Worm (Caenorhabditis elegans): ENCODE measurements around the gene unc-70.

unc-70 gene

ce11 chrV:6878559-6878958, 2.6 kb upstream of the unc-70 start:
- TF ChIP-seq xbp-1 (tag; optimal IDR thresholded peaks at IDR 0.05), result no peak
- TF ChIP-seq mef-2 (tag; optimal IDR thresholded peaks at IDR 0.05), result no peak
- TF ChIP-seq nhr-19 (GFP tag; conservative IDR thresholded peaks at IDR 0.05), result no peak
- TF ChIP-seq ceh-63 (GFP tag; optimal IDR thresholded peaks at IDR 0.05), result no peak
- no peak for TF ChIP-seq ztf-11 (tag; optimal IDR thresholded peaks at IDR 0.05)
- TF ChIP-seq ama-1 (optimal IDR thresholded peaks at IDR 0.05), result no peak
- TF ChIP-seq zip-4 (GFP tag; optimal IDR thresholded peaks at IDR 0.05), result no peak

DNA sequence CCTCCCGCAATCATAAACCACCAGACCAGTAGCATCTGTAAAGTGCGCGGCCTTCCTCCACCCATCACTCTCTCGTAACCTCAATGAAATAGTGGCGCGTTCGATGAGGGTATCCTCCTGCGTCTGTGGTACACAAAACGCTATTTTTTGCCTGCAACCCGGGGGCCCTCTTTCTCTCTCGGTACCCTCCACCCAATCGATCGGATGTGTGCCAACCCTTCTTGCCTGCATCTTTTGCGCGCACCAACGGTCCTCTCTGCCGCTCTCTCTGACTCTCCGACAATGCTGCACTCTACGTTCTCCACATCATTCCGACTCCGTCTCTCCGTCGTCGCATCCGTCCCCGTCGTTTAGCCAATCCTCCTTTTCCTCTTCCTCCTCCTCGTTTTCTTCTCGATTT, 1.6 kb upstream of the unc-70 start:
- TF ChIP-seq C04F5.9 (tag; optimal IDR thresholded peaks at IDR 0.05), result no peak
- TF ChIP-seq nhr-20 (tag; optimal IDR thresholded peaks at IDR 0.05), result peak; percentile 77
- no peak for TF ChIP-seq Y116A8C.19 (tag; optimal IDR thresholded peaks at IDR 0.05; ENCODE audit: borderline replicate concordance)
- TF ChIP-seq aly-2 (tag; optimal IDR thresholded peaks at IDR 0.05), result peak; percentile 63
- TF ChIP-seq nhr-12 (tag; optimal IDR thresholded peaks at IDR 0.05), result no peak
- no peak for TF ChIP-seq aha-1 (tag; optimal IDR thresholded peaks at IDR 0.05)
- TF ChIP-seq efl-3 (GFP tag; optimal IDR thresholded peaks at IDR 0.05), result no peak
- TF ChIP-seq hlh-4 (tag; optimal IDR thresholded peaks at IDR 0.05), result no peak
- TF ChIP-seq mdl-1 (tag; optimal IDR thresholded peaks at IDR 0.05), result peak in 1 of 2 experiments; percentile 37
- no peak for TF ChIP-seq nhr-76 (tag; optimal IDR thresholded peaks at IDR 0.05)
- TF ChIP-seq nhr-84 (tag; optimal IDR thresholded peaks at IDR 0.05), result no peak
- TF ChIP-seq nhr-19 (GFP tag; conservative IDR thresholded peaks at IDR 0.05), result peak; percentile 60
- TF ChIP-seq dsc-1 (tag; optimal IDR thresholded peaks at IDR 0.05), result peak; percentile 67
- TF ChIP-seq mab-9 (GFP tag; IDR thresholded peaks at IDR 0.05), result peak; percentile 73; the same call in 1 of the 2 replicates
- peak; percentile 20 for TF ChIP-seq skn-1 (tag; optimal IDR thresholded peaks at IDR 0.05)
- TF ChIP-seq lin-39 (tag; optimal IDR thresholded peaks at IDR 0.05), result no peak
- TF ChIP-seq pag-3 (tag; optimal IDR thresholded peaks at IDR 0.05; ENCODE audit: borderline replicate concordance, insufficient read depth), result peak; percentile 42
- TF ChIP-seq unc-62 (GFP tag; optimal IDR thresholded peaks at IDR 0.05), result no peak
- no peak for TF ChIP-seq tlp-1 (tag; optimal IDR thresholded peaks at IDR 0.05)
- TF ChIP-seq egl-27 (tag; optimal IDR thresholded peaks at IDR 0.05), result peak in 1 of 2 experiments; percentile 66
- peak; percentile 7 for TF ChIP-seq fkh-4 (tag; optimal IDR thresholded peaks at IDR 0.05; ENCODE audit: borderline replicate concordance)
- TF ChIP-seq pqm-1 (tag; optimal IDR thresholded peaks at IDR 0.05), result no peak
- peak; percentile 60 for TF ChIP-seq fkh-10 (GFP tag; optimal IDR thresholded peaks at IDR 0.05)
- peak; percentile 21 for TF ChIP-seq lin-13 (GFP tag; optimal IDR thresholded peaks at IDR 0.05)
- TF ChIP-seq ceh-82 (tag; optimal IDR thresholded peaks at IDR 0.05), result peak; percentile 39 to 75 (median 74)
- TF ChIP-seq snu-23 (GFP tag; optimal IDR thresholded peaks at IDR 0.05), result peak; percentile 87
- no peak for TF ChIP-seq nhr-11 (tag; optimal IDR thresholded peaks at IDR 0.05)
- peak; percentile 95 for TF ChIP-seq lin-14 (GFP tag; optimal IDR thresholded peaks at IDR 0.05)
- TF ChIP-seq rnt-1 (tag; optimal IDR thresholded peaks at IDR 0.05), result peak; percentile 65
- peak; percentile 70 for TF ChIP-seq nhr-77 (tag; optimal IDR thresholded peaks at IDR 0.05)
- peak; percentile 92 for TF ChIP-seq nhr-85 (tag)
- peak; percentile 54 to 63 for TF ChIP-seq efl-1 (optimal IDR thresholded peaks at IDR 0.05)
- peak; percentile 1 to 93 for TF ChIP-seq efl-1 (GFP tag; optimal IDR thresholded peaks at IDR 0.05 in 1 of 2)
- no peak for TF ChIP-seq ama-1 (optimal IDR thresholded peaks at IDR 0.05)
- peak; percentile 27 for TF ChIP-seq lir-3 (tag; optimal IDR thresholded peaks at IDR 0.05; ENCODE audit: poor library complexity)
- TF ChIP-seq mef-2 (tag; optimal IDR thresholded peaks at IDR 0.05), result peak; percentile 50
- TF ChIP-seq ztf-4 (tag; optimal IDR thresholded peaks at IDR 0.05), result peak; percentile 63
- TF ChIP-seq dpl-1 (GFP tag; optimal IDR thresholded peaks at IDR 0.05), result peak in 2 of 3 experiments; percentile 7 to 49
- TF ChIP-seq lsy-2 (tag; optimal IDR thresholded peaks at IDR 0.05), result peak; percentile 65 to 75
- no peak for TF ChIP-seq unc-130 (tag; optimal IDR thresholded peaks at IDR 0.05)
- TF ChIP-seq nhr-47 (tag; optimal IDR thresholded peaks at IDR 0.05), result peak; percentile 82
- TF ChIP-seq pax-3 (tag; optimal IDR thresholded peaks at IDR 0.05), result no peak
- peak; percentile 36; the same call in 1 of the 2 replicates for TF ChIP-seq grh-1 (GFP tag; IDR thresholded peaks at IDR 0.05)
- peak; percentile 45 for TF ChIP-seq fos-1 (tag; optimal IDR thresholded peaks at IDR 0.05)
- peak; percentile 78 for TF ChIP-seq unc-86 (tag; optimal IDR thresholded peaks at IDR 0.05)
- no peak for TF ChIP-seq ces-1 (GFP tag; optimal IDR thresholded peaks at IDR 0.05)
- TF ChIP-seq sup-37 (GFP tag; optimal IDR thresholded peaks at IDR 0.05), result peak; percentile 20

Measured in whole organism, L1 larva.